Fruit fly (Drosophila melanogaster) whole organism, pupa: ENCODE data around the gene CtsF.

Experiments
- CG14655 ChIP-seq: fragments of 200-800 bp; sonication (Bioruptor generic); optimal IDR thresholded peaks from 3 replicates; lab custom pipeline; 2017; ENCODE audit warnings: mild to moderate bottlenecking, missing biosample characterization, missing genetic modification reagents, missing genetic modification characterization
- CG17806 ChIP-seq: fragments of 200-800 bp; sonication (Bioruptor generic); optimal IDR thresholded peaks from 2 replicates; lab custom pipeline; 2018; ENCODE audit warnings: missing biosample characterization, mild to moderate bottlenecking, missing genetic modification characterization, moderate library complexity
- CG32121 ChIP-seq: fragments of 200-800 bp; sonication (Bioruptor generic); IDR thresholded peaks from 2 replicates; pipeline ENCODE4 v1.3.6; 2022; ENCODE audit warnings: missing biosample characterization, missing genetic modification characterization
- fd96Ca ChIP-seq: fragments of 200-800 bp; sonication (Bioruptor generic); IDR thresholded peaks from 3 replicates; pipeline ENCODE4 v1.3.6; 2022; ENCODE audit warnings: missing biosample characterization, missing genetic modification characterization
- gl ChIP-seq: fragments of 200-800 bp; sonication (Bioruptor generic); optimal IDR thresholded peaks from 2 replicates; lab custom pipeline; 2018; ENCODE audit warnings: missing biosample characterization, mild to moderate bottlenecking, missing genetic modification characterization

dm6 chr3R:5280380-5280779 is 28.8 kb upstream of the CtsF start:
- TF ChIP-seq CG32121 (GFP tag; lab: Robert Waterston, UW) (no peak), gl (no peak), CG14655 (GFP tag; lab: Kevin White, UChicago) (no peak), CG17806 (no peak), fd96Ca (GFP tag; lab: Robert Waterston, UW) (no peak)
